Fruit fly (Drosophila melanogaster) whole organism, prepupa: ENCODE measurements around the gene HisRS.

Experiments
- Blimp-1 ChIP-seq: fragments of 200-800 bp; sonication (Bioruptor generic); optimal IDR thresholded peaks from 3 replicates; lab custom pipeline; 2017; ENCODE audit warnings: missing biosample characterization, missing genetic modification characterization, mild to moderate bottlenecking, moderate library complexity, missing genetic modification reagents
- CG10631 ChIP-seq: fragments of 200-800 bp; sonication (Bioruptor generic); optimal IDR thresholded peaks from 2 replicates; lab custom pipeline; 2016; ENCODE audit warnings: missing biosample characterization, missing genetic modification characterization
- CG10669 ChIP-seq: fragments of 200-800 bp; sonication (Bioruptor generic); optimal IDR thresholded peaks from 3 replicates; lab custom pipeline; 2018; ENCODE audit warnings: missing biosample characterization, mild to moderate bottlenecking, missing genetic modification characterization, moderate library complexity
- CG11294 ChIP-seq: fragments of 200-800 bp; sonication (Bioruptor generic); IDR thresholded peaks from 2 replicates; pipeline ENCODE4 v1.3.6; 2022; ENCODE audit warnings: missing biosample characterization, missing genetic modification characterization
- CG11762 ChIP-seq: fragments of 200-800 bp; sonication (Bioruptor generic); optimal IDR thresholded peaks from 3 replicates; lab custom pipeline; 2016; ENCODE audit warnings: missing biosample characterization, missing genetic modification characterization; ENCODE audit not compliant: insufficient read depth
- CG11902 ChIP-seq: fragments of 200-800 bp; sonication (Bioruptor generic); optimal IDR thresholded peaks from 3 replicates; lab custom pipeline; 2016; ENCODE audit warnings: missing biosample characterization, missing genetic modification characterization
- CG15336 ChIP-seq: fragments of 200-800 bp; sonication (Bioruptor generic); IDR thresholded peaks from 2 replicates; pipeline ENCODE4 v1.3.6; 2022; ENCODE audit warnings: missing biosample characterization, missing genetic modification characterization
- CG1621 ChIP-seq: fragments of 200-800 bp; sonication (Bioruptor generic); optimal IDR thresholded peaks from 3 replicates; lab custom pipeline; 2018; ENCODE audit warnings: missing biosample characterization, mild to moderate bottlenecking, missing genetic modification characterization
- CG3032 ChIP-seq: fragments of 200-800 bp; optimal IDR thresholded peaks from 2 replicates; lab custom pipeline; 2019; ENCODE audit warnings: missing biosample characterization, mild to moderate bottlenecking, missing genetic modification characterization, moderate library complexity
- CG31627 ChIP-seq: fragments of 200-800 bp; sonication (Bioruptor generic); optimal IDR thresholded peaks from 3 replicates; lab custom pipeline; 2016; ENCODE audit warnings: missing biosample characterization, missing genetic modification characterization
- CG32006 ChIP-seq: fragments of 200-800 bp; sonication (Bioruptor generic); optimal IDR thresholded peaks from 3 replicates; lab custom pipeline; 2017; ENCODE audit warnings: missing biosample characterization, mild to moderate bottlenecking, missing genetic modification characterization
- CG34406 ChIP-seq: fragments of 200-800 bp; sonication (Bioruptor generic); optimal IDR thresholded peaks from 3 replicates; lab custom pipeline; 2016; ENCODE audit warnings: missing biosample characterization, missing genetic modification characterization
- CG4318 ChIP-seq: fragments of 200-800 bp; sonication (Bioruptor generic); optimal IDR thresholded peaks from 3 replicates; lab custom pipeline; 2017; ENCODE audit warnings: missing biosample characterization, mild to moderate bottlenecking, missing genetic modification characterization
- CG6163 ChIP-seq: fragments of 200-800 bp; sonication (Bioruptor generic); IDR thresholded peaks from 3 replicates; pipeline ENCODE4 v1.3.6; 2022; ENCODE audit warnings: missing biosample characterization, missing genetic modification characterization
- CG6276 ChIP-seq: fragments of 200-800 bp; sonication (Bioruptor generic); optimal IDR thresholded peaks from 2 replicates; lab custom pipeline; 2017; ENCODE audit warnings: missing biosample characterization, mild to moderate bottlenecking, missing genetic modification characterization
- CG6792 ChIP-seq: fragments of 200-800 bp; sonication (Bioruptor generic); optimal IDR thresholded peaks from 3 replicates; lab custom pipeline; 2016; ENCODE audit warnings: missing biosample characterization, missing genetic modification characterization
- CG6808 ChIP-seq: fragments of 200-800 bp; sonication (Bioruptor generic); optimal IDR thresholded peaks from 3 replicates; lab custom pipeline; 2017; ENCODE audit warnings: missing biosample characterization, missing genetic modification characterization, mild to moderate bottlenecking, moderate library complexity, missing genetic modification reagents
- CG6854 ChIP-seq: fragments of 200-800 bp; sonication (Bioruptor generic); optimal IDR thresholded peaks from 2 replicates; lab custom pipeline; 2017; ENCODE audit warnings: missing biosample characterization, mild to moderate bottlenecking, missing genetic modification characterization
- CG7368 ChIP-seq: fragments of 200-800 bp; sonication (Bioruptor generic); optimal IDR thresholded peaks from 3 replicates; lab custom pipeline; 2016; ENCODE audit warnings: missing biosample characterization, missing genetic modification characterization
- CG8319 ChIP-seq: fragments of 200-800 bp; sonication (Bioruptor generic); optimal IDR thresholded peaks from 3 replicates; lab custom pipeline; 2016; ENCODE audit warnings: missing biosample characterization, missing genetic modification characterization
- CG8632 ChIP-seq: fragments of 200-800 bp; sonication (Bioruptor generic); optimal IDR thresholded peaks from 3 replicates; lab custom pipeline; 2016; ENCODE audit warnings: missing biosample characterization, missing genetic modification characterization
- CG9139 ChIP-seq: fragments of 200-800 bp; sonication (Bioruptor generic); optimal IDR thresholded peaks from 3 replicates; lab custom pipeline; 2017; ENCODE audit warnings: missing biosample characterization, mild to moderate bottlenecking, missing genetic modification characterization
- Eip78C ChIP-seq: fragments of 200-800 bp; sonication (Bioruptor generic); peaks from one replicate; lab custom pipeline; 2016; ENCODE audit warnings: missing biosample characterization, missing genetic modification characterization
- Eip93F ChIP-seq: fragments of 200-800 bp; sonication (Bioruptor generic); optimal IDR thresholded peaks from 2 replicates; lab custom pipeline; 2016; ENCODE audit warnings: missing biosample characterization, mild to moderate bottlenecking, missing genetic modification characterization
- Hr38 ChIP-seq: sonication (Bioruptor generic); optimal IDR thresholded peaks from 2 replicates; lab custom pipeline; 2016; ENCODE audit warnings: missing biosample characterization, missing genetic modification characterization
- Hr39 ChIP-seq: fragments of 200-800 bp; sonication (Bioruptor generic); optimal IDR thresholded peaks from 2 replicates; lab custom pipeline; 2016; ENCODE audit warnings: missing biosample characterization, missing genetic modification characterization
- Lpt ChIP-seq: fragments of 200-800 bp; sonication (Bioruptor generic); optimal IDR thresholded peaks from 3 replicates; lab custom pipeline; 2016; ENCODE audit warnings: missing biosample characterization, missing genetic modification characterization
- Met ChIP-seq: fragments of 200-800 bp; sonication (Bioruptor generic); optimal IDR thresholded peaks from 3 replicates; lab custom pipeline; 2016; ENCODE audit warnings: missing biosample characterization, missing genetic modification characterization
- OdsH ChIP-seq: fragments of 200-800 bp; sonication (Bioruptor generic); optimal IDR thresholded peaks from 3 replicates; lab custom pipeline; 2016; ENCODE audit warnings: missing biosample characterization, missing genetic modification characterization
- Sox102F ChIP-seq: fragments of 200-800 bp; sonication (Bioruptor generic); optimal IDR thresholded peaks from 2 replicates; lab custom pipeline; 2016; ENCODE audit warnings: missing biosample characterization, mild to moderate bottlenecking, missing genetic modification characterization
- Sox15 ChIP-seq: fragments of 200-800 bp; sonication (Bioruptor generic); optimal IDR thresholded peaks from 3 replicates; lab custom pipeline; 2016; ENCODE audit warnings: missing biosample characterization, missing genetic modification characterization
- achi ChIP-seq: fragments of 200-800 bp; sonication (Bioruptor generic); optimal IDR thresholded peaks from 3 replicates; lab custom pipeline; 2016; ENCODE audit warnings: missing biosample characterization, missing genetic modification characterization
- acj6 ChIP-seq: fragments of 200-800 bp; sonication (Bioruptor generic); optimal IDR thresholded peaks from 3 replicates; lab custom pipeline; 2016; ENCODE audit warnings: missing biosample characterization, missing genetic modification characterization
- cyc ChIP-seq: fragments of 200-800 bp; sonication (Bioruptor generic); optimal IDR thresholded peaks from 3 replicates; lab custom pipeline; 2016; ENCODE audit warnings: missing biosample characterization, missing genetic modification characterization
- dac ChIP-seq: fragments of 200-800 bp; sonication (Bioruptor generic); optimal IDR thresholded peaks from 2 replicates; lab custom pipeline; 2017; ENCODE audit warnings: missing biosample characterization, mild to moderate bottlenecking, missing genetic modification characterization
- eg ChIP-seq: fragments of 200-800 bp; sonication (Bioruptor generic); IDR thresholded peaks from 3 replicates; pipeline ENCODE4 v1.3.6; 2022; ENCODE audit warnings: missing biosample characterization, missing genetic modification characterization
- fd59A ChIP-seq: fragments of 200-800 bp; sonication (Bioruptor generic); optimal IDR thresholded peaks from 2 replicates; lab custom pipeline; 2017; ENCODE audit warnings: missing biosample characterization, mild to moderate bottlenecking, missing genetic modification characterization, missing genetic modification reagents
- fkh ChIP-seq: fragments of 200-800 bp; sonication (Bioruptor generic); optimal IDR thresholded peaks from 3 replicates; lab custom pipeline; 2017; ENCODE audit warnings: missing biosample characterization, mild to moderate bottlenecking, missing genetic modification characterization, moderate library complexity
- lz ChIP-seq: fragments of 200-800 bp; sonication (Bioruptor generic); optimal IDR thresholded peaks from 3 replicates; lab custom pipeline; 2016; ENCODE audit warnings: missing biosample characterization, missing genetic modification characterization
- net ChIP-seq: fragments of 200-800 bp; sonication (Bioruptor generic); optimal IDR thresholded peaks from 3 replicates; lab custom pipeline; 2016; ENCODE audit warnings: missing biosample characterization, missing genetic modification characterization
- pdm3 ChIP-seq: fragments of 200-800 bp; sonication (Bioruptor generic); optimal IDR thresholded peaks from 3 replicates; lab custom pipeline; 2016; ENCODE audit warnings: missing biosample characterization, missing genetic modification characterization
- salr ChIP-seq, 2 experiments: fragments of 200-800 bp; sonication (Bioruptor generic); optimal IDR thresholded peaks; 3 replicates each; lab custom pipeline; 2016 to 2018; ENCODE audit warnings: missing biosample characterization in 2 of 2, missing genetic modification characterization in 2 of 2, mild to moderate bottlenecking in 1 of 2
- spab ChIP-seq: fragments of 200-800 bp; sonication (Bioruptor generic); optimal IDR thresholded peaks from 2 replicates; lab custom pipeline; 2017; ENCODE audit warnings: missing biosample characterization, mild to moderate bottlenecking, missing genetic modification characterization, missing genetic modification reagents
- svp ChIP-seq: fragments of 200-800 bp; sonication (Bioruptor generic); peaks from one replicate; lab custom pipeline; 2016; ENCODE audit warnings: missing biosample characterization, missing genetic modification characterization
- topi ChIP-seq: fragments of 200-800 bp; sonication (Bioruptor generic); optimal IDR thresholded peaks from 3 replicates; lab custom pipeline; 2016; ENCODE audit warnings: missing biosample characterization, missing genetic modification characterization
- vri ChIP-seq: fragments of 200-800 bp; sonication (Bioruptor generic); optimal IDR thresholded peaks from 3 replicates; lab custom pipeline; 2016; ENCODE audit warnings: missing biosample characterization, mild to moderate bottlenecking, missing genetic modification characterization

HisRS gene

dm6 chrX:18541915-18542314, 26.7 kb downstream of the HisRS start (continued):
- TF ChIP-seq Blimp-1 (no peak), CG32006 (GFP tag; lab: Kevin White, UChicago) (peak; percentile 67), vri (GFP tag; lab: Kevin White, UChicago) (no peak), achi (GFP tag; lab: Kevin White, UChicago) (peak; percentile 50), CG7368 (GFP tag; lab: Kevin White, UChicago) (peak; percentile 9), CG8632 (GFP tag; lab: Kevin White, UChicago) (peak; percentile 3), Sox102F (GFP tag; lab: Kevin White, UChicago) (no peak), spab (no peak), CG6163 (peak; percentile 63; the same call in 2 of the 3 replicates), CG10669 (GFP tag; lab: Kevin White, UChicago) (peak; percentile 10), Hr39 (peak; percentile 37), CG11762 (GFP tag; lab: Kevin White, UChicago) (no peak), Sox15 (GFP tag; lab: Kevin White, UChicago) (no peak), Eip78C (peak; percentile 80), CG10631 (GFP tag; lab: Kevin White, UChicago) (peak; percentile 42), acj6 (peak; percentile 23)
- TF ChIP-seq, all 60 proteins: peak for 37

dm6 chrX:18543328-18543727, 28.1 kb downstream of the HisRS start:
- peak; percentile 86 for TF ChIP-seq svp (GFP tag; lab: Kevin White, UChicago)
- TF ChIP-seq CG11762 (GFP tag; lab: Kevin White, UChicago) = no peak
- TF ChIP-seq, all 60 proteins: peak for 1

dm6 chrX:18544732-18545131, 29.5 kb downstream of the HisRS start:
- TF ChIP-seq topi = no peak
- peak; percentile 25 for TF ChIP-seq svp (GFP tag; lab: Kevin White, UChicago)
- TF ChIP-seq CG6792 (GFP tag; lab: Kevin White, UChicago) = no peak
- TF ChIP-seq CG6276 (GFP tag; lab: Kevin White, UChicago) = no peak
- no peak for TF ChIP-seq CG10631 (GFP tag; lab: Kevin White, UChicago)
- peak; percentile 45 for TF ChIP-seq fd59A (GFP tag; lab: Kevin White, UChicago)
- no peak for TF ChIP-seq cyc (GFP tag; lab: Kevin White, UChicago)
- TF ChIP-seq fkh (GFP tag; lab: Kevin White, UChicago) = no peak
- no peak for TF ChIP-seq Hr39
- peak; percentile 46 for TF ChIP-seq Eip78C
- 0 out of 3 replicates have a peak, but pooled peaks have one; percentile 11 for TF ChIP-seq eg (GFP tag; lab: Robert Waterston, UW)
- TF ChIP-seq CG6808 (GFP tag; lab: Kevin White, UChicago) = peak; percentile 80
- no peak for TF ChIP-seq Hr38 (GFP tag; lab: Kevin White, UChicago)
- peak; percentile 26 for TF ChIP-seq Lpt (GFP tag; lab: Kevin White, UChicago)
- peak; percentile 6 for TF ChIP-seq vri (GFP tag; lab: Kevin White, UChicago)
- TF ChIP-seq lz (GFP tag; lab: Kevin White, UChicago) = no peak
- TF ChIP-seq pdm3 (GFP tag; lab: Kevin White, UChicago) = peak; percentile 7
- peak; percentile 42 for TF ChIP-seq net (GFP tag; lab: Kevin White, UChicago)
- TF ChIP-seq CG4318 (GFP tag; lab: Kevin White, UChicago) = no peak
- no peak for TF ChIP-seq CG11762 (GFP tag; lab: Kevin White, UChicago)
- TF ChIP-seq dac = no peak
- TF ChIP-seq Met (GFP tag; lab: Kevin White, UChicago) = no peak
- peak; percentile 27 for TF ChIP-seq achi (GFP tag; lab: Kevin White, UChicago)
- peak; percentile 3 for TF ChIP-seq CG34406 (GFP tag; lab: Kevin White, UChicago)
- TF ChIP-seq CG11902 = no peak
- peak; percentile 2 for TF ChIP-seq OdsH (GFP tag; lab: Kevin White, UChicago)
- no peak for TF ChIP-seq CG8319 (GFP tag; lab: Kevin White, UChicago)
- TF ChIP-seq Eip93F (GFP tag; lab: Kevin White, UChicago) = no peak
- TF ChIP-seq CG8632 (GFP tag; lab: Kevin White, UChicago) = peak; percentile 16
- no peak for TF ChIP-seq CG7368 (GFP tag; lab: Kevin White, UChicago)
- TF ChIP-seq CG3032 (tag; lab: Kevin White, UChicago) = peak; percentile 42
- TF ChIP-seq CG6163 = peak; percentile 70; the same call in 2 of the 3 replicates
- peak; percentile 33 to 53 for TF ChIP-seq salr (GFP tag; optimal IDR thresholded peaks at IDR 0.05; lab: Kevin White, UChicago)
- TF ChIP-seq CG11294 (GFP tag; lab: Robert Waterston, UW) = no peak
- no peak for TF ChIP-seq Sox15 (GFP tag; lab: Kevin White, UChicago)
- TF ChIP-seq CG10669 (GFP tag; lab: Kevin White, UChicago) = peak; percentile 55
- no peak for TF ChIP-seq CG6854 (GFP tag; lab: Kevin White, UChicago)
- no peak for TF ChIP-seq CG31627 (GFP tag; lab: Kevin White, UChicago)
- TF ChIP-seq Blimp-1 = no peak
- TF ChIP-seq CG15336 (GFP tag; lab: Robert Waterston, UW) = no peak
- TF ChIP-seq CG1621 (tag; lab: Kevin White, UChicago) = peak; percentile 52
- peak; percentile 84 for TF ChIP-seq CG9139 (GFP tag; lab: Kevin White, UChicago)
- no peak for TF ChIP-seq acj6
